Fruit fly (Drosophila melanogaster): ENCODE results near the gene RpS5a.

- TF ChIP-seq CTCF (optimal IDR thresholded peaks at IDR 0.05): no peak
- no peak for TF ChIP-seq CG8478 (optimal IDR thresholded peaks at IDR 0.05)
These were observed 40.1 kb downstream of the RpS5a start for dm6 chrX:17108000-17108399.

All from S2 (cell line).